Worm (Caenorhabditis elegans) whole organism, L2 larva: ENCODE results near the gene srw-145.

Source experiments
- C34F6.9 ChIP-seq: fragments of 150-350 bp; optimal IDR thresholded peaks from 2 replicates; lab custom pipeline; 2014; ENCODE audit warnings: missing biosample characterization, missing genetic modification characterization
- Y55F3AM.14 ChIP-seq: fragments of 200-800 bp; sonication (Bioruptor generic); optimal IDR thresholded peaks from 2 replicates; lab custom pipeline; 2018; ENCODE audit warnings: mild to moderate bottlenecking, missing genetic modification characterization, missing compliant biosample characterization
- ZK546.5 ChIP-seq: sonication (generic microtip); optimal IDR thresholded peaks from 2 replicates; lab custom pipeline; 2017; ENCODE audit warnings: missing biosample characterization, missing genetic modification characterization
- alr-1 ChIP-seq: fragments of 150-350 bp; optimal IDR thresholded peaks from 2 replicates; lab custom pipeline; 2014; ENCODE audit warnings: missing biosample characterization, missing genetic modification characterization
- aly-2 ChIP-seq: fragments of 150-350 bp; optimal IDR thresholded peaks from 2 replicates; lab custom pipeline; 2014; ENCODE audit warnings: missing biosample characterization, missing genetic modification characterization
- blmp-1 ChIP-seq: sonication (generic microtip); optimal IDR thresholded peaks from 2 replicates; lab custom pipeline; 2017; ENCODE audit warnings: missing genetic modification characterization, mild to moderate bottlenecking, missing compliant biosample characterization, antibody characterized with exemption, moderate library complexity; ENCODE audit not compliant: insufficient read depth
- ceh-16 ChIP-seq: fragments of 150-350 bp; optimal IDR thresholded peaks from 2 replicates; lab custom pipeline; 2014; ENCODE audit warnings: missing biosample characterization, missing genetic modification characterization
- crh-2 ChIP-seq: sonication (generic microtip); optimal IDR thresholded peaks from 2 replicates; lab custom pipeline; 2017; ENCODE audit warnings: missing biosample characterization, missing genetic modification characterization
- elt-3 ChIP-seq: sonication (generic microtip); optimal IDR thresholded peaks from 2 replicates; lab custom pipeline; 2017; ENCODE audit warnings: missing biosample characterization, missing genetic modification characterization
- fos-1 ChIP-seq: fragments of 150-350 bp; optimal IDR thresholded peaks from 2 replicates; lab custom pipeline; 2014; ENCODE audit warnings: missing biosample characterization, missing genetic modification characterization
- gmeb-1 ChIP-seq: fragments of 150-350 bp; optimal IDR thresholded peaks from 2 replicates; lab custom pipeline; 2014; ENCODE audit warnings: missing biosample characterization, missing genetic modification characterization
- lin-11 ChIP-seq: fragments of 150-350 bp; sonication (generic microtip); optimal IDR thresholded peaks from 2 replicates; lab custom pipeline; 2014; ENCODE audit warnings: missing biosample characterization, missing genetic modification characterization, inconsistent platforms, mixed read lengths
- mab-5 ChIP-seq: fragments of 150-350 bp; optimal IDR thresholded peaks from 2 replicates; lab custom pipeline; 2014; ENCODE audit warnings: missing biosample characterization, missing genetic modification characterization
- mdl-1 ChIP-seq, 2 experiments: fragments of 150-350 bp in 1 of 2; sonication (generic microtip) in 1 of 2; optimal IDR thresholded peaks; 2 replicates each; lab custom pipeline; 2017; ENCODE audit warnings: missing biosample characterization in 2 of 2, missing genetic modification characterization in 2 of 2
- nhr-11 ChIP-seq: fragments of 150-350 bp; optimal IDR thresholded peaks from 2 replicates; lab custom pipeline; 2014; ENCODE audit warnings: missing biosample characterization, missing genetic modification characterization
- nhr-12 ChIP-seq: fragments of 150-350 bp; optimal IDR thresholded peaks from 2 replicates; lab custom pipeline; 2014; ENCODE audit warnings: missing biosample characterization, missing genetic modification characterization
- nhr-21 ChIP-seq: fragments of 150-350 bp; optimal IDR thresholded peaks from 2 replicates; lab custom pipeline; 2014; ENCODE audit warnings: missing biosample characterization, missing genetic modification characterization
- nhr-237 ChIP-seq: fragments of 150-350 bp; optimal IDR thresholded peaks from 2 replicates; lab custom pipeline; 2014; ENCODE audit warnings: missing biosample characterization, missing genetic modification characterization
- nhr-25 ChIP-seq: fragments of 150-350 bp; sonication (generic microtip); optimal IDR thresholded peaks from 3 replicates; lab custom pipeline; 2014; ENCODE audit warnings: missing biosample characterization, missing genetic modification characterization
- peb-1 ChIP-seq: fragments of 150-350 bp; optimal IDR thresholded peaks from 2 replicates; lab custom pipeline; 2014; ENCODE audit warnings: missing biosample characterization, missing genetic modification characterization
- sem-4 ChIP-seq: fragments of 150-350 bp; optimal IDR thresholded peaks from 2 replicates; lab custom pipeline; 2014; ENCODE audit warnings: missing biosample characterization, missing genetic modification reagents, missing genetic modification characterization
- skn-1 ChIP-seq: sonication (generic microtip); optimal IDR thresholded peaks from 2 replicates; lab custom pipeline; 2017; ENCODE audit warnings: missing biosample characterization, missing genetic modification characterization
- sma-9 ChIP-seq, 2 experiments: fragments of 150-350 bp in 1 of 2; sonication (generic microtip) in 1 of 2; optimal IDR thresholded peaks; 2 replicates each; lab custom pipeline; 2014 to 2016; ENCODE audit warnings: missing genetic modification characterization in 2 of 2, mild to moderate bottlenecking in 1 of 2, missing biosample characterization in 1 of 2, missing compliant biosample characterization in 1 of 2, missing genetic modification reagents in 1 of 2, moderate library complexity in 1 of 2
- unc-39 ChIP-seq: fragments of 150-350 bp; optimal IDR thresholded peaks from 2 replicates; lab custom pipeline; 2014; ENCODE audit warnings: missing biosample characterization, missing genetic modification characterization
- unc-55 ChIP-seq: fragments of 150-350 bp; sonication (generic microtip); optimal IDR thresholded peaks from 3 replicates; lab custom pipeline; 2014; ENCODE audit warnings: missing biosample characterization, missing genetic modification reagents, missing genetic modification characterization
- unc-62 ChIP-seq: fragments of 150-350 bp; optimal IDR thresholded peaks from 2 replicates; lab custom pipeline; 2014; ENCODE audit warnings: missing biosample characterization, missing genetic modification reagents, missing genetic modification characterization
- zag-1 ChIP-seq: fragments of 150-350 bp; optimal IDR thresholded peaks from 2 replicates; lab custom pipeline; 2014; ENCODE audit warnings: missing biosample characterization, missing genetic modification characterization
- ztf-11 ChIP-seq: sonication (generic microtip); optimal IDR thresholded peaks from 2 replicates; lab custom pipeline; 2017; ENCODE audit warnings: missing biosample characterization, missing genetic modification characterization

Gene srw-145

DNA sequence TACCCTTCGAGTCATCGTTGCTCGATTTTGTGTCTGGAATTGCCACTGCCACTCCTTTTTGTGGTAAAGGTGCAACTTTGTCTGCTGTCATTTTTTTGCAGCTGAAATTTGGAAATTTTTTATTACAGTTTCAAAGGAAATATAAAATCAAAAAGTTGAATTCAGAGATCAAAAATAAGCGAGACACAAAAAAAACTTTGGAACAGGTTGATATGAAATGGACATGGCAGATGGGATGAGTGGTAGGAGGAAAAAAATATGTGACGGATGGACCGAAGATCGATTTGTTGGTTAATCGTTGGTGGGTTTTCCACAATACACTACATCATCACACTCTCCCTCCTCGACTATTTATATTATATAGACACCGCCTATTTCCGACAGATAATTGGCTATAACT lies 2.4 kb upstream of the srw-145 start, which contains the start of gene R10D12.1:
Gene R10D12.1, minus strand, starts transcription at position 101 of the 400 bp plus-strand sequence.
- TF ChIP-seq peb-1 (tag; lab: Kevin White, UChicago) (no peak), sma-9 (GFP tag; optimal IDR thresholded peaks at IDR 0.05; lab: Kevin White, UChicago) (no peak), sma-9 (tag; optimal IDR thresholded peaks at IDR 0.05; lab: Kevin White, UChicago) (no peak), mdl-1 (tag; optimal IDR thresholded peaks at IDR 0.05; lab: Kevin White, UChicago) (no peak)

DNA sequence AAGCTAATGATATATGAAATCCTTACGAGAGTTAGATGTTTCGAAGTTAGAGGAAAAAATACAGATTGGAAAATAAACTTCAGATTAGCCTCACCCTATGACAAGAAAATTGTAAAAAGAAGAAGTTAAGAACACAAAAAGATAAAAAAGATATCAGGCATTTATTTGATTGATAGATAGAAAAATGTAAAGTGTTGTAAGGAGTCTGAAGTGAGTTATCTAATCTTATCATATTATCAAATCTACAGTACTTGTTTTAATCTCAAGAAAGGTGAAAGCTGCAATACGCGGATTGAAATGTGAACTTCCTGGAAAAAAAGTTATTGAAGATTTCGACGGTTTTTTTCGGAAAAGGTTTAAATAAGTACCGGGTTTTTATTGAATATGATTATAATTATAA lies 1.5 kb upstream of the srw-145 start:
- TF ChIP-seq crh-2: no peak

DNA sequence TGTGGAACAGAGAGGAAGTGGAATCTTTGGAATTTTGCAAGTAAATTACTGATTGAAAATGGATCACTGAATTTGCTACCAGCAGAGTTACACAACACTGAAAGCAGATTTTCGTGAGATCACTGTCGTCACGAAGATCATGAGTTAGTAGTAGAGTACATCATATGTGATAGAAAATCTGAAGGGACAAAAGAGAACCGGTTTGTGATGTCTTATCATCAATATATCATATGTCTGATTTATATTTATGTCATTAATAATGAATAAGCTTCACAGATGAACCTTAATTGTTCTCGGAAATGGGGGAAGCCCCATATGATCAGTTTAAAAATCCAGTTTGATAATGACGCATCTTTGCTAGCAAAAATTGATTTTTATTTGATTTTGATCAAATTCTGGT lies 898 bp upstream of the srw-145 start:
- TF ChIP-seq zag-1 (tag; lab: Kevin White, UChicago) (no peak), peb-1 (tag; lab: Kevin White, UChicago) (no peak), nhr-12 (no peak), sem-4 (tag; lab: Kevin White, UChicago) (no peak), elt-3 (tag; lab: Kevin White, UChicago) (no peak), lin-11 (tag; lab: Kevin White, UChicago) (no peak), ceh-16 (tag; lab: Kevin White, UChicago) (no peak), C34F6.9 (tag; lab: Kevin White, UChicago) (no peak), nhr-21 (tag; lab: Kevin White, UChicago) (peak; percentile 45), nhr-11 (tag; lab: Kevin White, UChicago) (no peak), nhr-25 (tag; lab: Kevin White, UChicago) (peak; percentile 60)

DNA sequence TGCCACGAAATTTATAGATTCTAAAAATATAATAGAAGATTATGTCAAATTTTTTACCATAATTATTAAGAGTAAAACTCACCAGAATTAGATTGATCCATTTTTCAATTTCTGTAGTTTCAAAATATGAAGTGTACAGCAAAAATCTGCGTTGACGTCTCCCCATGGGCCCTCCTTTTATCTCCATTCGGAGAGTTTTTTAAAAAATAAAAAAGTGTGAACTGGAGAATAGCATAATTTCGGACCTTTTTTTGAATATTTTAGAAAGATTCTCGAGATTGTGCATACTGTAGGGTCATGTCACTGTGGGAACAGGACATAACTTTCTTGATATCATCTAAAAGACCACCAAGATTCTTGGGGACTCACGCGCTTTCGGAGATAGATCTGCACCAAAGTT lies 5.1 kb downstream of the srw-145 start, which contains the start of gene dpr-1:
Gene dpr-1, minus strand, starts transcription at position 101 of the 400 bp plus-strand sequence.
- TF ChIP-seq nhr-237 (tag; lab: Kevin White, UChicago) (no peak), Y55F3AM.14 (GFP tag; lab: Kevin White, UChicago) (no peak), mab-5 (tag; lab: Kevin White, UChicago) (no peak), blmp-1 (tag; lab: Kevin White, UChicago) (no peak), ceh-16 (tag; lab: Kevin White, UChicago) (no peak), sma-9 (GFP tag; optimal IDR thresholded peaks at IDR 0.05; lab: Kevin White, UChicago) (no peak), sma-9 (tag; optimal IDR thresholded peaks at IDR 0.05; lab: Kevin White, UChicago) (no peak), mdl-1 (tag; optimal IDR thresholded peaks at IDR 0.05; lab: Kevin White, UChicago) (no peak), gmeb-1 (tag; lab: Kevin White, UChicago) (no peak), crh-2 (no peak), nhr-11 (tag; lab: Kevin White, UChicago) (no peak), unc-39 (tag; lab: Kevin White, UChicago) (no peak), aly-2 (tag; lab: Kevin White, UChicago) (no peak), unc-62 (GFP tag; lab: Kevin White, UChicago) (no peak), ZK546.5 (no peak), unc-55 (GFP tag; lab: Kevin White, UChicago) (no peak), sem-4 (tag; lab: Kevin White, UChicago) (no peak), peb-1 (tag; lab: Kevin White, UChicago) (no peak), skn-1 (tag; lab: Kevin White, UChicago) (no peak), fos-1 (tag; lab: Kevin White, UChicago) (no peak)
- TF ChIP-seq, all 48 proteins: peak for 0

ce11 chrV:13946385-13947019 lies 9.6 kb downstream of the srw-145 start, which contains the start of the genes srx-10 and clec-226:
TSS of gene srx-10 (minus strand) at chrV:13946485.
TSS of gene clec-226 (plus strand) at chrV:13946969.
- no peak for TF ChIP-seq alr-1 (tag; lab: Kevin White, UChicago)
- no peak for TF ChIP-seq peb-1 (tag; lab: Kevin White, UChicago)
- TF ChIP-seq ceh-16 (tag; lab: Kevin White, UChicago): no peak
- TF ChIP-seq crh-2: no peak

DNA sequence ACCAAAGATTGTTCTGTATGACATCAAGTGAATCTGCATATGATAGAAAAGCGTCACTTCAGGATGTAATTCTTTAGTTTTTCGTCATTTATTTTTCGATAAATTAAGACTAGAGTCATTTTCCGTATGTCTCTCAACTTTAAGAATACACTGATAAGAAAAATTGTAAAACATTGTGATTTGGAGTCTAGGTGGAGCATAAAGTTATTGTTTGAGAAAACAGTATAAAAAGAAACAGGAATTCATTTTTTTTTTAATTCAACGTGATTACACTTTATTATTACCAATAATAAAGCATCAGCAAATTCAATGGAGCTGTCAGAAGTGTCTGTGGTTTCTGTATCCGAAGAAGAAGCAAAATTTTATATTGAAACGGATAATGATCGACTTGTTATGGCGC lies 12.1 kb downstream of the srw-145 start, which contains the start of gene R10D12.6:
Gene R10D12.6, plus strand, starts transcription at position 301 of the 400 bp plus-strand sequence.
- TF ChIP-seq Y55F3AM.14 (GFP tag; lab: Kevin White, UChicago) (no peak), fos-1 (tag; lab: Kevin White, UChicago) (peak; percentile 27), ceh-16 (tag; lab: Kevin White, UChicago) (no peak), ztf-11 (tag; lab: Kevin White, UChicago) (no peak)
